Fruit fly (Drosophila melanogaster): Measurements from ENCODE around the gene Wdr37.

Gene Wdr37

DNA sequence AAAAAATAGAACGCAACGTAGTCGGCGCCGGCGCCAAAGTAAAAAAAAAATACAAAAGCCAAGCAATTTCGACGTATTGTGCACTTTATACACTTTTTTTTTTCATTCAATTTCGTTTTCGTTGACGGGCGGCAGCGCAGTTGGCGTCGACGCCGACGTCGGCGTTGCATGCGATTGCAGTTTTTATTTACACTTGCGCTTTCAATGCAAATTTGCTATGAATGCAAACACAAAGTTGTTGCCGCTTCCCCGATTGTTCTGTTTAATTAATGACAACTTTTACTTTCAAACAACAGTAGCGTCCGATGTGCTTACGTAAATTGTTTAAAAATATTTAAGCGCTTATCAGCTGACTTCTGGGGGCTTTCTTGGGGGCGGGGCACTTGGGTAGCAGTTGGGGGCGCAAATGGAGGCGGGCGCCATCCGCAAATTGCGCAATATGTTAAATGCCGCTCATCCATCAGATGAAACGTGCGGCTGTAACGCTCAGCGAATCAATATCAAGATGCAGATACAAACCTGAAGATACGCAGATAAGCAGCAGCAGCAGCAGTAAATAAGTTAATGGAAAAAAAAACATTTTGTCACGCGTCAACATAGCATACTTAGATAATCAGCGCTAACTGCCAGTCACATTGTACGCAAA is 35.8 kb upstream of the Wdr37 start (continued):
- TF ChIP-seq CG6792 (GFP tag; optimal IDR thresholded peaks at IDR 0.05) (no peak), Ets21C (GFP tag; optimal IDR thresholded peaks at IDR 0.05) (no peak), Sox15 (GFP tag; optimal IDR thresholded peaks at IDR 0.05) (no peak)

DNA sequence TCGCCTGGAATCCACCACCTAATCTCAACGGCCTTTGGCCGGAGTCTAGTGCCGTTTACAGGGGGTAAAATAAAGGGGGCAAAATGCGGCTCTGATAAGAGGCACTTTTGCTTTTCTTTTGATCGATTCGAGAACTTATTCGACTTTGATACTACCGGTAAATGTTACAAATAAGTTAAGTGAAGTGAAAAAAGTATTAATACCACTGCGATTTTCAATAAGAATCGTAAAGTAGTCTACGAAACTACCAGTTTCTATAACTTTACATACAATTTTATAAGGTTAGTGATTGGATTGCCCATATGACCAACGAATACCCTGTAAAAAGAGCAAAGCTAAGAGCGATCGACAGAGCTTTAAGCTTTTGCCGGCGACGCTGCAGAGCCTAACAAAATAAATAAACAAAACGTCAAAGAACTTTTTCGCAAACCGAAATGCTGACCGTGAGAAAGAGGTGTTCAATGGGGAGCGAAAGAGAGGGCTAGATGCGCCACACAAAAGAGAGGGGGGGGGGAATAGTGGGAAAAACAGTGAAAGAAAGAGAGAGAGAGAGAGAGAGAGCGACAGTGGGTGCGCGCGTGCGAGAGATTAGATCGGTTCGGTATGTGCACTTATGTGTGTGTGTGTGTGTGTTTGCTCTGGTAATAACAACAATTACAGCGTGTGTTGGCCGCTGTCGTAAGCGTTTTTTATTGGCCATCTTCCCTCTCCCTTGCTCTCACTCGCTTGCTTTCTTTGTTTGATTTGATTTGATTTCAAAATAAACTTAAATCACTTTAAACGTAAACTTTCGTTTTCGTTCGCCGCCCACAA is 34.2 kb upstream of the Wdr37 start:
- TF ChIP-seq Hr4 (GFP tag; optimal IDR thresholded peaks at IDR 0.05) (peak; percentile 83), CG6792 (GFP tag; optimal IDR thresholded peaks at IDR 0.05) (peak; percentile 63), CG4318 (GFP tag; optimal IDR thresholded peaks at IDR 0.05) (peak; percentile 57), Gug (GFP tag; IDR thresholded peaks at IDR 0.05) (peak; percentile 67), Eip78C (GFP tag) (peak; percentile 93), Sox15 (GFP tag; optimal IDR thresholded peaks at IDR 0.05) (peak; percentile 50), Blimp-1 (GFP tag; optimal IDR thresholded peaks at IDR 0.05) (no peak), CG15336 (GFP tag; IDR thresholded peaks at IDR 0.05) (peak; percentile 81), CG11762 (GFP tag; optimal IDR thresholded peaks at IDR 0.05; ENCODE audit: insufficient read depth) (peak; percentile 64), net (GFP tag; optimal IDR thresholded peaks at IDR 0.05) (peak; percentile 83), eg (GFP tag; IDR thresholded peaks at IDR 0.05) (peak; percentile 78), CG11294 (GFP tag; IDR thresholded peaks at IDR 0.05) (peak; percentile 65), CG32006 (GFP tag; optimal IDR thresholded peaks at IDR 0.05) (peak; percentile 88), CG8119 (GFP tag; IDR thresholded peaks at IDR 0.05) (peak; percentile 77), esn (GFP tag; optimal IDR thresholded peaks at IDR 0.05) (peak; percentile 73), CG10631 (GFP tag; optimal IDR thresholded peaks at IDR 0.05) (peak; percentile 67), Met (GFP tag; optimal IDR thresholded peaks at IDR 0.05) (peak; percentile 73), CG16779 (tag; optimal IDR thresholded peaks at IDR 0.05) (peak; percentile 34), Sox14 (GFP tag; optimal IDR thresholded peaks at IDR 0.05) (peak; percentile 59), OdsH (GFP tag; optimal IDR thresholded peaks at IDR 0.05) (peak; percentile 74), achi (GFP tag; optimal IDR thresholded peaks at IDR 0.05) (peak; percentile 72), ss (GFP tag; optimal IDR thresholded peaks at IDR 0.05) (no peak), Sox102F (GFP tag; optimal IDR thresholded peaks at IDR 0.05) (peak; percentile 67), Ets96B (tag; optimal IDR thresholded peaks at IDR 0.05) (peak; percentile 76), Hr39 (GFP tag; optimal IDR thresholded peaks at IDR 0.05) (peak; percentile 81), CG8319 (GFP tag; optimal IDR thresholded peaks at IDR 0.05) (peak; percentile 66), lz (GFP tag; optimal IDR thresholded peaks at IDR 0.05) (peak; percentile 77), vri (GFP tag; optimal IDR thresholded peaks at IDR 0.05) (peak; percentile 71), CG6276 (GFP tag; optimal IDR thresholded peaks at IDR 0.05) (peak; percentile 78), svp (GFP tag) (peak; percentile 94), cyc (GFP tag; optimal IDR thresholded peaks at IDR 0.05) (peak; percentile 83), pdm3 (GFP tag; optimal IDR thresholded peaks at IDR 0.05) (peak; percentile 81), CG6854 (GFP tag; optimal IDR thresholded peaks at IDR 0.05) (no peak), CG34406 (GFP tag; optimal IDR thresholded peaks at IDR 0.05) (peak; percentile 64), CG9139 (GFP tag; optimal IDR thresholded peaks at IDR 0.05) (peak; percentile 48), CG11902 (GFP tag; optimal IDR thresholded peaks at IDR 0.05) (peak; percentile 57), salr (GFP tag; optimal IDR thresholded peaks at IDR 0.05) (peak; percentile 43 to 64), Ets21C (GFP tag; optimal IDR thresholded peaks at IDR 0.05) (peak; percentile 55), CG6163 (GFP tag; IDR thresholded peaks at IDR 0.05) (peak; percentile 84), acj6 (GFP tag; optimal IDR thresholded peaks at IDR 0.05) (peak; percentile 76), Lpt (GFP tag; optimal IDR thresholded peaks at IDR 0.05) (peak; percentile 83), spab (GFP tag; optimal IDR thresholded peaks at IDR 0.05) (peak; percentile 63), CG31627 (GFP tag; optimal IDR thresholded peaks at IDR 0.05) (peak; percentile 73), Hr38 (GFP tag; optimal IDR thresholded peaks at IDR 0.05) (no peak), topi (GFP tag; optimal IDR thresholded peaks at IDR 0.05) (peak; percentile 83), CG3919 (GFP tag; optimal IDR thresholded peaks at IDR 0.05) (peak; percentile 76), CG8632 (GFP tag; optimal IDR thresholded peaks at IDR 0.05) (peak; percentile 64)

Data from whole organism, prepupa.